Worm (Caenorhabditis elegans) whole organism, L4 larva: ENCODE results near the gene C27H5.2.

ENCODE experiments used
- ceh-82 ChIP-seq: sonication (generic microtip); optimal IDR thresholded peaks from 2 replicates; lab custom pipeline; 2017; ENCODE audit warnings: missing biosample characterization, missing genetic modification characterization
- lim-7 ChIP-seq: fragments of 200-800 bp; sonication (Bioruptor generic); IDR thresholded peaks from 2 replicates; pipeline ENCODE4 v1.3.6; 2022; ENCODE audit warnings: missing genetic modification characterization, missing compliant biosample characterization
- nhr-25 ChIP-seq: sonication (generic microtip); optimal IDR thresholded peaks from 2 replicates; lab custom pipeline; 2017; ENCODE audit warnings: missing genetic modification characterization, mild to moderate bottlenecking, missing compliant biosample characterization, antibody characterized with exemption, moderate library complexity, borderline replicate concordance; ENCODE audit not compliant: insufficient read depth
- snpc-4 ChIP-seq: fragments of 150-350 bp; optimal IDR thresholded peaks from 2 replicates; lab custom pipeline; 2014; ENCODE audit warnings: missing biosample characterization, missing genetic modification characterization
- spr-1 ChIP-seq: sonication (generic microtip); optimal IDR thresholded peaks from 2 replicates; lab custom pipeline; 2016; ENCODE audit warnings: mild to moderate bottlenecking, missing genetic modification characterization, missing compliant biosample characterization
- ztf-11 ChIP-seq: fragments of 150-350 bp; optimal IDR thresholded peaks from 2 replicates; lab custom pipeline; 2014; ENCODE audit warnings: missing biosample characterization, missing genetic modification characterization

DNA sequence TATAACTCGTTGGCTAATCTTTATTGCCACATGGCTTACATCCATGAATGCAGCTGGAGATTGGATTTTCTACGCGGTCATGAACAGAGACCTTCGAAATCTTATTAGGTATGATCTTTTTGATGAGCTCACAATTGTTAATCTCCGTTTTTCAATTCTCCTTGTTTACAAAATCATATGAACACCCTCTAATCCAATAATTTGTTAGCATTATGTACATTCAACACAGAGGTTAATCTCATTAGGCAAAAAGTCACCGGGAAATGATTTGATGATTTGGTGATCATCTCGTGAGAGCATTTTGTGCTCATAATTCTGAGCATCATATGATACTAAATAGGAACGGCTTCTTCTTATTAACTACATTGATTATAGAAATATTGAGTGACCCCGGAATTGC is 9.1 kb upstream of the C27H5.2 start:
- TF ChIP-seq ceh-82 (tag; lab: Kevin White, UChicago): no peak
- TF ChIP-seq lim-7 (GFP tag; lab: Robert Waterston, UW): no peak
- no peak for TF ChIP-seq nhr-25 (tag; lab: Kevin White, UChicago)
- no peak for TF ChIP-seq snpc-4 (tag; lab: Kevin White, UChicago)
- no peak for TF ChIP-seq spr-1 (tag; lab: Kevin White, UChicago)
- no peak for TF ChIP-seq ztf-11 (tag; lab: Kevin White, UChicago)
